Fruit fly (Drosophila melanogaster): ENCODE data around the gene Itpr.

The Itpr gene

DNA sequence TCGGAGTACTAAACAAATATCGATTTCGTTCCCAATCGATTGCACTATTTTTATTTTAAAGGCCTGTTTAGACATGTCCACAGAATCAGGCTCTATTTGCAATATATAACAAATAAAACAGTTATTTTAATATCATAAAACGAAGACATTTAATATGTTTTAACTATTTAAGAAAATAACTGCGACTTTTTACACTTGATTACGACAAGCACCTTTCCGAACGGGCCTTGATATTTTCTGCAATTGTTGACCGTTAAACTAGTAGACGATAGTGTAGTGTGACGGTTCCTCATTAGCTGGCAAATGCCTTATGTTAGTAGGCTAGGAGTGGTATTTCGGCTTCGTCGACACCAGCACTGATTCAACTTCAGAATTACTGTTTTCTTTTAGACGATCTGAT is 51.7 kb downstream of the Itpr start, which contains the start of the genes CG2931 and Rheb (continued):
- TF ChIP-seq Nf-YC (tag; optimal IDR thresholded peaks at IDR 0.05), result peak; percentile 61
- TF ChIP-seq emc (GFP tag; optimal IDR thresholded peaks at IDR 0.05), result no peak
- no peak; the same call in 3 of the 4 replicates for TF ChIP-seq Gug (GFP tag; IDR thresholded peaks at IDR 0.05)
- TF ChIP-seq trem (tag; optimal IDR thresholded peaks at IDR 0.05), result peak; percentile 89
- 0 out of 3 replicates have a peak, but pooled peaks have one; percentile 28 for TF ChIP-seq CG11456 (GFP tag; IDR thresholded peaks at IDR 0.05)
- TF ChIP-seq gcm2 (GFP tag; optimal IDR thresholded peaks at IDR 0.05), result peak; percentile 9
- TF ChIP-seq CG14860 (GFP tag; IDR thresholded peaks at IDR 0.05; ENCODE audit: partially characterized antibody), result peak; percentile 63; the same call in 2 of the 3 replicates
- TF ChIP-seq Fer3 (tag; optimal IDR thresholded peaks at IDR 0.05), result peak; percentile 63
- peak; percentile 56 for TF ChIP-seq CG10654 (GFP tag; optimal IDR thresholded peaks at IDR 0.05)
- TF ChIP-seq sob (GFP tag; IDR thresholded peaks at IDR 0.05), result peak; percentile 70
- no peak for TF ChIP-seq Sox102F (GFP tag; optimal IDR thresholded peaks at IDR 0.05)
- TF ChIP-seq CG10431 (GFP tag; optimal IDR thresholded peaks at IDR 0.05), result peak; percentile 16
- TF ChIP-seq org-1 (GFP tag; optimal IDR thresholded peaks at IDR 0.05), result no peak
- TF ChIP-seq slbo (GFP tag; IDR thresholded peaks at IDR 0.05), result peak; percentile 81
- TF ChIP-seq CG17802 (tag; optimal IDR thresholded peaks at IDR 0.05), result peak; percentile 100
- TF ChIP-seq stc (GFP tag; IDR thresholded peaks at IDR 0.05), result peak; percentile 39; the same call in 1 of the 2 replicates
- TF ChIP-seq CG11695 (GFP tag; IDR thresholded peaks at IDR 0.05), result 0 out of 3 replicates have a peak, but pooled peaks have one; percentile 21
- TF ChIP-seq Hmx (GFP tag; optimal IDR thresholded peaks at IDR 0.05), result peak; percentile 48
- peak; percentile 85 for TF ChIP-seq Scr (GFP tag; IDR thresholded peaks at IDR 0.05; ENCODE audit: partially characterized antibody)
- TF ChIP-seq cato (GFP tag; optimal IDR thresholded peaks at IDR 0.05; ENCODE audit: borderline replicate concordance), result no peak
- peak; percentile 62 for TF ChIP-seq slou (GFP tag; optimal IDR thresholded peaks at IDR 0.05)
- TF ChIP-seq CG4424 (GFP tag; optimal IDR thresholded peaks at IDR 0.05), result peak; percentile 77
- peak; percentile 62 for TF ChIP-seq CG3281 (GFP tag; optimal IDR thresholded peaks at IDR 0.05)
- TF ChIP-seq jumu (GFP tag; optimal IDR thresholded peaks at IDR 0.05), result peak; percentile 30
- no peak for TF ChIP-seq BtbVII (GFP tag; optimal IDR thresholded peaks at IDR 0.05)
- peak; percentile 61; the same call in 1 of the 2 replicates for TF ChIP-seq CG42726 (GFP tag; IDR thresholded peaks at IDR 0.05; ENCODE audit: partially characterized antibody)
- TF ChIP-seq Rfx (GFP tag; IDR thresholded peaks at IDR 0.05), result peak; percentile 81
- TF ChIP-seq CG31388 (GFP tag; optimal IDR thresholded peaks at IDR 0.05), result no peak
- no peak for TF ChIP-seq pan (optimal IDR thresholded peaks at IDR 0.05)
- peak in 1 of 2 experiments; percentile 79 for TF ChIP-seq pan (GFP tag; optimal IDR thresholded peaks at IDR 0.05 in 1 of 2, IDR thresholded peaks at IDR 0.05 in 1 of 2)
- TF ChIP-seq CG11247 (GFP tag; IDR thresholded peaks at IDR 0.05), result peak; percentile 47
- TF ChIP-seq CG32772 (GFP tag; IDR thresholded peaks at IDR 0.05), result peak; percentile 60
- TF ChIP-seq CG4820 (GFP tag; optimal IDR thresholded peaks at IDR 0.05), result peak; percentile 61
- peak; percentile 1 for TF ChIP-seq trh (GFP tag; optimal IDR thresholded peaks at IDR 0.05)
- TF ChIP-seq caup (GFP tag; optimal IDR thresholded peaks at IDR 0.05; ENCODE audit: severe bottlenecking), result no peak
- peak; percentile 63 for TF ChIP-seq CG14014 (GFP tag; IDR thresholded peaks at IDR 0.05)
- peak; percentile 51 for TF ChIP-seq CG15479 (GFP tag; optimal IDR thresholded peaks at IDR 0.05)
- TF ChIP-seq H15 (GFP tag; IDR thresholded peaks at IDR 0.05), result 0 out of 3 replicates have a peak, but pooled peaks have one; percentile 40
- peak; percentile 58 for TF ChIP-seq CG7839 (tag; optimal IDR thresholded peaks at IDR 0.05)
- peak; percentile 32 for TF ChIP-seq Sry-β (GFP tag; optimal IDR thresholded peaks at IDR 0.05)
- peak; percentile 2 for TF ChIP-seq en (GFP tag; optimal IDR thresholded peaks at IDR 0.05)
- TF ChIP-seq CG3995 (GFP tag; optimal IDR thresholded peaks at IDR 0.05), result peak; percentile 53
- no peak for TF ChIP-seq hkb (optimal IDR thresholded peaks at IDR 0.05)
- peak; percentile 68 for TF ChIP-seq hkb (GFP tag; IDR thresholded peaks at IDR 0.05)
- 0 out of 2 replicates have a peak, but pooled peaks have one; percentile 7 for TF ChIP-seq Gsc (GFP tag; IDR thresholded peaks at IDR 0.05)
- peak; percentile 64 for TF ChIP-seq dmrt11E (tag; optimal IDR thresholded peaks at IDR 0.05)
- TF ChIP-seq CG9797 (GFP tag; optimal IDR thresholded peaks at IDR 0.05), result peak; percentile 92
- no peak for TF ChIP-seq CG12071 (GFP tag; optimal IDR thresholded peaks at IDR 0.05)
- peak; percentile 57 for TF ChIP-seq CG7271 (tag; optimal IDR thresholded peaks at IDR 0.05)
